3 fruit fly cellular contexts compared by ENCODE assay signal in the genomic region with DNA sequence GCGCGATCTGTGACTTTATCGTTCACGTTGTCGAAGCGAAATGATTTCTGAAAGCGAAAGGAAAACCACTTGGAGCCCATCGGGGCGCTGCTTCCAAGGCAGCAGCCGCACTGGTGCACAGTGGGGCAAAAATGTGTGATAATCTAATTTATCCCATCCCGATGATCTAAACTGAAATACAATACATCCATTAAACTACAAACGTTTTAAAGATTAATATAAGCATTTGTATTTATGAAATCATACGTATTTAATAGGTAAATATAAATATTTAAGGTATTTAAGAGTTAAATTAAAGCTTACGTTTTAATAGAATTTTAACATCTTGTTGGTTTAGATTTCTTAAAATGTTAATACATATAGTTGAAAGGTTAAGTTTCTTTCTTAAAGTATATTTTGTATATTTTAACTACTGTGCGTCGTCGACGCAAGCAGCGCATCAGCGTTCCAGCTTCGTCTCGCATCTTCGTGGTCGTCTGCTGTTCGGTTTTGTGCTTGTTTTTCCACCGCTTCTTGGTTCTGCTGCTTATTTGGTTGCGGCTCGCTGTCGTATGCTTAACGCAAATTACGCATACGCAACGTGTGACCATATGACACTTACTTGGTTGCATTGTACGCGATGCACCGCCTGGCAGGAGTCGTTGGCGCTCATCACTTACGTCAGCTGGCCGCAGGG.
TF ChIP-seq lines count a peak whose summit lies in the region.

A gene (minus strand): TSS at position 46 of the 676 bp plus-strand sequence.

- no peak for TF ChIP-seq CTCF in whole organism, embryonic (GFP tag; optimal IDR thresholded peaks at IDR 0.05; lab: Kevin White, UChicago)

TF ChIP-seq in whole organism, embryonic, 481 proteins besides CTCF, POLR2A, EP300 and RAD21 (continues in another document):
- TF ChIP-seq fd3F (GFP tag; optimal IDR thresholded peaks at IDR 0.05; lab: Kevin White, UChicago) = peak; percentile 11
- TF ChIP-seq CG12391 (tag; optimal IDR thresholded peaks at IDR 0.05; lab: Kevin White, UChicago) = peak; percentile 37
- peak; percentile 55; the same call in 1 of the 2 replicates for TF ChIP-seq CG31441 (GFP tag; IDR thresholded peaks at IDR 0.05; lab: Robert Waterston, UW)
- peak; percentile 60; the same call in 2 of the 3 replicates for TF ChIP-seq dysf (GFP tag; IDR thresholded peaks at IDR 0.05; lab: Robert Waterston, UW)
- peak; percentile 45 for TF ChIP-seq nmo (GFP tag; optimal IDR thresholded peaks at IDR 0.05; lab: Kevin White, UChicago)
- no peak for TF ChIP-seq CG1647 (GFP tag; optimal IDR thresholded peaks at IDR 0.05; lab: Kevin White, UChicago)
- no peak for TF ChIP-seq CG11398 (GFP tag; optimal IDR thresholded peaks at IDR 0.05; lab: Kevin White, UChicago)
- TF ChIP-seq CG11695 (GFP tag; IDR thresholded peaks at IDR 0.05; lab: Robert Waterston, UW) = peak; percentile 42; the same call in 1 of the 3 replicates
- no peak for TF ChIP-seq cad (GFP tag; optimal IDR thresholded peaks at IDR 0.05; lab: Kevin White, UChicago)
- TF ChIP-seq PHDP (tag; optimal IDR thresholded peaks at IDR 0.05; lab: Kevin White, UChicago) = no peak
- TF ChIP-seq CG14014 (GFP tag; IDR thresholded peaks at IDR 0.05; lab: Robert Waterston, UW) = 0 out of 2 replicates have a peak, but pooled peaks have one; percentile 35
- TF ChIP-seq cwo (GFP tag; optimal IDR thresholded peaks at IDR 0.05; lab: Kevin White, UChicago) = peak; percentile 12
- TF ChIP-seq CG6689 (GFP tag; IDR thresholded peaks at IDR 0.05; lab: Robert Waterston, UW) = 0 out of 2 replicates have a peak, but pooled peaks have one; percentile 13
- no peak for TF ChIP-seq al (GFP tag; IDR thresholded peaks at IDR 0.05; lab: Robert Waterston, UW)
- TF ChIP-seq Deaf1 (tag; optimal IDR thresholded peaks at IDR 0.05; lab: Kevin White, UChicago) = peak; percentile 76
- no peak for TF ChIP-seq Hmx (GFP tag; optimal IDR thresholded peaks at IDR 0.05; lab: Kevin White, UChicago)
- no peak for TF ChIP-seq tgo (GFP tag; IDR thresholded peaks at IDR 0.05; lab: Robert Waterston, UW)
- TF ChIP-seq CG15601 (tag; optimal IDR thresholded peaks at IDR 0.05; lab: Kevin White, UChicago) = no peak
- peak; percentile 13 for TF ChIP-seq CG9727 (GFP tag; optimal IDR thresholded peaks at IDR 0.05; lab: Kevin White, UChicago)
- no peak for TF ChIP-seq CG5953 (GFP tag; IDR thresholded peaks at IDR 0.05; lab: Robert Waterston, UW)
- TF ChIP-seq hkb (optimal IDR thresholded peaks at IDR 0.05; lab: Kevin White, UChicago) = no peak
- 0 out of 2 replicates have a peak, but pooled peaks have one; percentile 34 for TF ChIP-seq hkb (GFP tag; IDR thresholded peaks at IDR 0.05; lab: Robert Waterston, UW)
- no peak for TF ChIP-seq CG43689 (GFP tag; IDR thresholded peaks at IDR 0.05; lab: Robert Waterston, UW)
- TF ChIP-seq CG16815 (GFP tag; optimal IDR thresholded peaks at IDR 0.05; lab: Kevin White, UChicago) = no peak
- TF ChIP-seq Xbp1 (GFP tag; optimal IDR thresholded peaks at IDR 0.05; lab: Kevin White, UChicago) = no peak
- peak; percentile 43 for TF ChIP-seq CG10979 (tag; optimal IDR thresholded peaks at IDR 0.05; lab: Kevin White, UChicago)
- no peak for TF ChIP-seq slbo (GFP tag; IDR thresholded peaks at IDR 0.05; lab: Robert Waterston, UW)

TF ChIP-seq in whole organism, prepupa, 60 proteins besides CTCF, POLR2A, EP300 and RAD21 (continues in another document):
- TF ChIP-seq Eip75B (GFP tag; optimal IDR thresholded peaks at IDR 0.05; lab: Kevin White, UChicago) = no peak
- peak; percentile 64 for TF ChIP-seq net (GFP tag; optimal IDR thresholded peaks at IDR 0.05; lab: Kevin White, UChicago)
- peak; percentile 54 for TF ChIP-seq Blimp-1 (GFP tag; optimal IDR thresholded peaks at IDR 0.05; lab: Kevin White, UChicago)
- peak; percentile 70 for TF ChIP-seq svp (GFP tag; lab: Kevin White, UChicago)
- peak; percentile 82 for TF ChIP-seq CG15336 (GFP tag; IDR thresholded peaks at IDR 0.05; lab: Robert Waterston, UW)
- TF ChIP-seq dac (GFP tag; optimal IDR thresholded peaks at IDR 0.05; lab: Kevin White, UChicago) = peak; percentile 18
- TF ChIP-seq ss (GFP tag; optimal IDR thresholded peaks at IDR 0.05; lab: Kevin White, UChicago) = peak; percentile 35 to 56
- peak; percentile 75 for TF ChIP-seq CG6276 (GFP tag; optimal IDR thresholded peaks at IDR 0.05; lab: Kevin White, UChicago)
- peak; percentile 55 for TF ChIP-seq OdsH (GFP tag; optimal IDR thresholded peaks at IDR 0.05; lab: Kevin White, UChicago)
- peak; percentile 69 for TF ChIP-seq CG11762 (GFP tag; optimal IDR thresholded peaks at IDR 0.05; lab: Kevin White, UChicago; ENCODE audit: insufficient read depth)
- peak; percentile 17 for TF ChIP-seq CG16779 (tag; optimal IDR thresholded peaks at IDR 0.05; lab: Kevin White, UChicago)
- peak; percentile 18 for TF ChIP-seq Met (GFP tag; optimal IDR thresholded peaks at IDR 0.05; lab: Kevin White, UChicago)
- peak; percentile 23 for TF ChIP-seq pdm3 (GFP tag; optimal IDR thresholded peaks at IDR 0.05; lab: Kevin White, UChicago)
- TF ChIP-seq achi (GFP tag; optimal IDR thresholded peaks at IDR 0.05; lab: Kevin White, UChicago) = peak; percentile 74
- peak; percentile 1 for TF ChIP-seq cyc (GFP tag; optimal IDR thresholded peaks at IDR 0.05; lab: Kevin White, UChicago)
- TF ChIP-seq fd59A (GFP tag; optimal IDR thresholded peaks at IDR 0.05; lab: Kevin White, UChicago) = no peak
- no peak for TF ChIP-seq Ets96B (tag; optimal IDR thresholded peaks at IDR 0.05; lab: Kevin White, UChicago)
- TF ChIP-seq dsx (GFP tag; optimal IDR thresholded peaks at IDR 0.05; lab: Kevin White, UChicago; ENCODE audit: poor library complexity, severe bottlenecking) = peak; percentile 12
- peak; percentile 64 for TF ChIP-seq CG4318 (GFP tag; optimal IDR thresholded peaks at IDR 0.05; lab: Kevin White, UChicago)
- peak; percentile 55 for TF ChIP-seq Hr4 (GFP tag; optimal IDR thresholded peaks at IDR 0.05; lab: Kevin White, UChicago)
- TF ChIP-seq Ets21C (GFP tag; optimal IDR thresholded peaks at IDR 0.05; lab: Kevin White, UChicago) = no peak
- peak; percentile 40 for TF ChIP-seq CG10631 (GFP tag; optimal IDR thresholded peaks at IDR 0.05; lab: Kevin White, UChicago)
- peak in 1 of 2 experiments; percentile 71 for TF ChIP-seq salr (GFP tag; optimal IDR thresholded peaks at IDR 0.05; lab: Kevin White, UChicago)
- TF ChIP-seq CG6854 (GFP tag; optimal IDR thresholded peaks at IDR 0.05; lab: Kevin White, UChicago) = no peak
- TF ChIP-seq eg (GFP tag; IDR thresholded peaks at IDR 0.05; lab: Robert Waterston, UW) = peak; percentile 31; the same call in 1 of the 3 replicates
- peak; percentile 62 for TF ChIP-seq CG34406 (GFP tag; optimal IDR thresholded peaks at IDR 0.05; lab: Kevin White, UChicago)
- TF ChIP-seq CG6808 (GFP tag; optimal IDR thresholded peaks at IDR 0.05; lab: Kevin White, UChicago) = peak; percentile 41
- peak; percentile 34 for TF ChIP-seq CG6792 (GFP tag; optimal IDR thresholded peaks at IDR 0.05; lab: Kevin White, UChicago)

TF ChIP-seq in whole organism, pupa, 21 proteins besides CTCF, POLR2A, EP300 and RAD21:
- TF ChIP-seq CG4496 (GFP tag; IDR thresholded peaks at IDR 0.05; lab: Robert Waterston, UW) (peak; percentile 42; the same call in 1 of the 3 replicates), CG32121 (GFP tag; IDR thresholded peaks at IDR 0.05; lab: Robert Waterston, UW) (peak; percentile 56), CG8301 (tag; optimal IDR thresholded peaks at IDR 0.05; lab: Kevin White, UChicago) (peak; percentile 79), Snoo (tag; optimal IDR thresholded peaks at IDR 0.05; lab: Kevin White, UChicago) (no peak), CG8159 (tag; optimal IDR thresholded peaks at IDR 0.05; lab: Kevin White, UChicago) (peak; percentile 53), CG14655 (GFP tag; optimal IDR thresholded peaks at IDR 0.05; lab: Kevin White, UChicago) (peak; percentile 81), Pif1A (GFP tag; optimal IDR thresholded peaks at IDR 0.05; lab: Kevin White, UChicago) (peak; percentile 54), Ets98B (GFP tag; IDR thresholded peaks at IDR 0.05; lab: Robert Waterston, UW) (peak; percentile 23; the same call in 1 of the 2 replicates), rn (GFP tag; IDR thresholded peaks at IDR 0.05; lab: Robert Waterston, UW) (no peak), CG34367 (tag; optimal IDR thresholded peaks at IDR 0.05; lab: Kevin White, UChicago) (no peak), CG12605 (GFP tag; IDR thresholded peaks at IDR 0.05; lab: Robert Waterston, UW) (no peak), Pif1B (GFP tag; optimal IDR thresholded peaks at IDR 0.05; lab: Kevin White, UChicago) (peak; percentile 51)
